Fruit fly (Drosophila melanogaster): ENCODE data around the gene Ogg1.
A peak's percentile ranks its signal among the peaks of the same experiment; 100 is the strongest.

Ogg1 gene

DNA sequence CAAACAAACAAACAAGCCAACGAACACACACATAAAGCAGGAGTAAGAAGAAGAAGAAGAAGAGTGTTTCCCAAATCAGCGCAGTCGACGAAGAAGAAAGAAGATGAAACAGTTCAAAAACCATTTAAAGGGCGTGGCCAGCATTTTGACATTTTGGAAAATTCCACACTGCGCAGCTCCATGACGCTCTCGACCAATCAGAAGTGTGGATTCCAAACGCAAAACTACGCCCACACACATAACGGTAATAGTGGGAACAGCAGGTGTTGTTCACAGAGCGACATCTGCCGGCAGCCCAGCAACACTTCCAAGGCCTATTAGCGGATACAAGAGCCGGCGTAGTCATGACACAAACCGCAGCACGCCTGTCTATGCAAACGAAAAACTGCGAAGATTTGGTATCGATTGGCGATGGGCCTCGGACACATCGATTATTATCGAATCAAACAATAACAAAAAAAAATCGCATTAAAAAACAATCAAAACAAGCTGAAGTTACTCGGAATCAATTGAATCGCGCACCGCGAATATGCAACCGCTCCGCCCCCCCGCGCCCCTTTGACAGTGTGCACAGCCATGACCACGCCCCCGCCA, 13.4 kb upstream of the Ogg1 start, which contains the start of gene Rubicon (continued):
- TF ChIP-seq Sox15 (GFP tag; optimal IDR thresholded peaks at IDR 0.05) = no peak
- peak; percentile 81 for TF ChIP-seq CG6276 (GFP tag; optimal IDR thresholded peaks at IDR 0.05)
- TF ChIP-seq ss (GFP tag; optimal IDR thresholded peaks at IDR 0.05) = peak; percentile 67 to 71
- no peak for TF ChIP-seq CG34406 (GFP tag; optimal IDR thresholded peaks at IDR 0.05)
- TF ChIP-seq vri (GFP tag; optimal IDR thresholded peaks at IDR 0.05) = no peak
- peak; percentile 0 for TF ChIP-seq esn (GFP tag; optimal IDR thresholded peaks at IDR 0.05)
- TF ChIP-seq Gug (GFP tag; IDR thresholded peaks at IDR 0.05) = peak; percentile 68
- TF ChIP-seq CG11762 (GFP tag; optimal IDR thresholded peaks at IDR 0.05; ENCODE audit: insufficient read depth) = no peak
- peak; percentile 41 for TF ChIP-seq CG32006 (GFP tag; optimal IDR thresholded peaks at IDR 0.05)
- TF ChIP-seq CG8632 (GFP tag; optimal IDR thresholded peaks at IDR 0.05) = no peak
- peak; percentile 29 for TF ChIP-seq CG3919 (GFP tag; optimal IDR thresholded peaks at IDR 0.05)
- TF ChIP-seq pdm3 (GFP tag; optimal IDR thresholded peaks at IDR 0.05) = peak; percentile 9
- TF ChIP-seq CG8119 (GFP tag; IDR thresholded peaks at IDR 0.05) = peak; percentile 82
- peak; percentile 49 for TF ChIP-seq dsx (GFP tag; optimal IDR thresholded peaks at IDR 0.05; ENCODE audit: poor library complexity, severe bottlenecking)
- TF ChIP-seq CG1621 (tag; optimal IDR thresholded peaks at IDR 0.05) = peak; percentile 77
- no peak for TF ChIP-seq Eip93F (GFP tag; optimal IDR thresholded peaks at IDR 0.05)
- TF ChIP-seq CG6854 (GFP tag; optimal IDR thresholded peaks at IDR 0.05) = peak; percentile 5
- TF ChIP-seq Met (GFP tag; optimal IDR thresholded peaks at IDR 0.05) = no peak
- TF ChIP-seq cyc (GFP tag; optimal IDR thresholded peaks at IDR 0.05) = peak; percentile 33
- TF ChIP-seq CG11902 (GFP tag; optimal IDR thresholded peaks at IDR 0.05) = no peak
- no peak for TF ChIP-seq Hr4 (GFP tag; optimal IDR thresholded peaks at IDR 0.05)
- peak; percentile 58 for TF ChIP-seq spab (GFP tag; optimal IDR thresholded peaks at IDR 0.05)
- TF ChIP-seq CG6792 (GFP tag; optimal IDR thresholded peaks at IDR 0.05) = no peak
- peak; percentile 84 for TF ChIP-seq CG6163 (GFP tag; IDR thresholded peaks at IDR 0.05)
- TF ChIP-seq Ets21C (GFP tag; optimal IDR thresholded peaks at IDR 0.05) = no peak
- TF ChIP-seq CG9139 (GFP tag; optimal IDR thresholded peaks at IDR 0.05) = peak; percentile 79
- no peak for TF ChIP-seq Smox (GFP tag; optimal IDR thresholded peaks at IDR 0.05)
- TF ChIP-seq CG15336 (GFP tag; IDR thresholded peaks at IDR 0.05) = peak; percentile 70
- peak; percentile 44 for TF ChIP-seq svp (GFP tag)
- no peak for TF ChIP-seq fd85E (GFP tag; optimal IDR thresholded peaks at IDR 0.05)
- TF ChIP-seq fkh (GFP tag; optimal IDR thresholded peaks at IDR 0.05) = peak; percentile 62
- TF ChIP-seq Hr39 (GFP tag; optimal IDR thresholded peaks at IDR 0.05) = no peak
- TF ChIP-seq dac (GFP tag; optimal IDR thresholded peaks at IDR 0.05) = peak; percentile 42
- no peak for TF ChIP-seq Sox102F (GFP tag; optimal IDR thresholded peaks at IDR 0.05)
- no peak for TF ChIP-seq net (GFP tag; optimal IDR thresholded peaks at IDR 0.05)
- no peak for TF ChIP-seq Blimp-1 (GFP tag; optimal IDR thresholded peaks at IDR 0.05)

DNA sequence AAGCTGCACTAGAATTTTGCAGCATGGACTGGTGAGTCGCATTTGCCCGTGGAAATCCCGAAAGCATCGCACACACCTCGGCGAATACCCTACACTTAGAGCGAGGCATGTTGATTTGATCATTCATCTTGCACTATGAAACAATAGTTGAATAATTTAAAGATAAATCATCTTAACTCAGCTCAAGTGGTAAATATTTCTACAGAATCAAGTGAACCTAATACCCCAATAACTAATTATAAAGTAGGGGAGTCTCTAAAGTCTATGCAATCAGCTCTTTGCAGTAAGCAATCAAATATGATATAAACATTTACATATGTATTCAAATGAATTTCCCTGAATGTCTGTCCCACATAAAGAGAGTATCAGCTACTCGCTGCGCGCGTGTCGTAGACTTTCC, 12.7 kb upstream of the Ogg1 start:
- peak; percentile 14 for TF ChIP-seq fkh (GFP tag; optimal IDR thresholded peaks at IDR 0.05)
- TF ChIP-seq Eip75B (GFP tag; optimal IDR thresholded peaks at IDR 0.05) = peak; percentile 89
- peak; percentile 33 for TF ChIP-seq CG4318 (GFP tag; optimal IDR thresholded peaks at IDR 0.05)
- peak; percentile 69 for TF ChIP-seq Met (GFP tag; optimal IDR thresholded peaks at IDR 0.05)
- peak; percentile 52 for TF ChIP-seq CG15336 (GFP tag; IDR thresholded peaks at IDR 0.05)
- no peak for TF ChIP-seq spab (GFP tag; optimal IDR thresholded peaks at IDR 0.05)
- TF ChIP-seq Smox (GFP tag; optimal IDR thresholded peaks at IDR 0.05) = peak; percentile 45
- no peak for TF ChIP-seq CG10631 (GFP tag; optimal IDR thresholded peaks at IDR 0.05)
- TF ChIP-seq OdsH (GFP tag; optimal IDR thresholded peaks at IDR 0.05) = peak; percentile 47
- TF ChIP-seq fd85E (GFP tag; optimal IDR thresholded peaks at IDR 0.05) = no peak
- no peak for TF ChIP-seq CG3919 (GFP tag; optimal IDR thresholded peaks at IDR 0.05)
- TF ChIP-seq Eip93F (GFP tag; optimal IDR thresholded peaks at IDR 0.05) = peak; percentile 76
- TF ChIP-seq Gug (GFP tag; IDR thresholded peaks at IDR 0.05) = peak; percentile 49
- TF ChIP-seq net (GFP tag; optimal IDR thresholded peaks at IDR 0.05) = no peak
- peak; percentile 50 for TF ChIP-seq CG31627 (GFP tag; optimal IDR thresholded peaks at IDR 0.05)
- no peak for TF ChIP-seq salr (GFP tag; optimal IDR thresholded peaks at IDR 0.05)
- no peak for TF ChIP-seq fd59A (GFP tag; optimal IDR thresholded peaks at IDR 0.05)
- TF ChIP-seq Ets21C (GFP tag; optimal IDR thresholded peaks at IDR 0.05) = no peak
- TF ChIP-seq Blimp-1 (GFP tag; optimal IDR thresholded peaks at IDR 0.05) = no peak
- TF ChIP-seq CG16779 (tag; optimal IDR thresholded peaks at IDR 0.05) = peak; percentile 61
- no peak; the same call in 1 of the 2 replicates for TF ChIP-seq CG11294 (GFP tag; IDR thresholded peaks at IDR 0.05)
- peak; percentile 58 for TF ChIP-seq esn (GFP tag; optimal IDR thresholded peaks at IDR 0.05)
- no peak for TF ChIP-seq CG34406 (GFP tag; optimal IDR thresholded peaks at IDR 0.05)
- TF ChIP-seq CG10669 (GFP tag; optimal IDR thresholded peaks at IDR 0.05) = no peak
- TF ChIP-seq acj6 (GFP tag; optimal IDR thresholded peaks at IDR 0.05) = peak; percentile 27
- TF ChIP-seq Hr39 (GFP tag; optimal IDR thresholded peaks at IDR 0.05) = peak; percentile 57
- no peak for TF ChIP-seq CG9139 (GFP tag; optimal IDR thresholded peaks at IDR 0.05)
- no peak for TF ChIP-seq CG6854 (GFP tag; optimal IDR thresholded peaks at IDR 0.05)
- TF ChIP-seq achi (GFP tag; optimal IDR thresholded peaks at IDR 0.05) = peak; percentile 21
- no peak for TF ChIP-seq CG11902 (GFP tag; optimal IDR thresholded peaks at IDR 0.05)

Measured in whole organism, prepupa.